Fruit fly (Drosophila melanogaster): ENCODE results near the gene CG8188.
A peak's percentile ranks its signal among the peaks of the same experiment; 100 is the strongest.

Gene CG8188

DNA sequence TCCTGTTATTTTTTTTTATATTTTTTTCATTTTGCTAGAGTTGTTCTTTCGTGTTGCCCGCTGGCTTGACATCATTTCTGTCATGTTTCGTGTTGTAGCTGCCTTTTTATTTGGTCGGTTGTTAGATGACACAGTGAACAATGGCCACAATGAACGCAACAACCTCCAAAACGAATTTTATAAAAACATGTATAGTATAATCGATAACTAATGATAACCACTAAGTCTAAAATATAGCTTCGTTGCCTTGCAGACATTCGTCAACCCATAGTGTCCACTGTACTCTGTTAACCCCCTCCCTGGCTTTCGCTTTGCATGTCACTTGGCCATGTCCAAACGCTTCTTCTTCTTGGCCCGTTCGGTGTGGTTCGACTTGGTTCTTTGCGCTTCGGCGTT is 10.9 kb upstream of the CG8188 start (continued):
- peak; percentile 75 for TF ChIP-seq CG9215 (GFP tag; IDR thresholded peaks at IDR 0.05)
- TF ChIP-seq Vsx1 (GFP tag; optimal IDR thresholded peaks at IDR 0.05), result no peak
- TF ChIP-seq org-1 (GFP tag; optimal IDR thresholded peaks at IDR 0.05), result peak; percentile 8
- TF ChIP-seq D19A (tag; optimal IDR thresholded peaks at IDR 0.05), result peak; percentile 27
- no peak for TF ChIP-seq CG17568 (GFP tag; optimal IDR thresholded peaks at IDR 0.05)
- peak; percentile 17 for TF ChIP-seq HmgD (GFP tag; optimal IDR thresholded peaks at IDR 0.05)
- TF ChIP-seq ara (GFP tag; IDR thresholded peaks at IDR 0.05), result peak; percentile 82
- TF ChIP-seq Eip74EF (GFP tag; optimal IDR thresholded peaks at IDR 0.05), result no peak
- TF ChIP-seq MTF-1 (GFP tag; optimal IDR thresholded peaks at IDR 0.05; ENCODE audit: borderline replicate concordance), result peak; percentile 51
- TF ChIP-seq CG2202 (tag; optimal IDR thresholded peaks at IDR 0.05), result no peak
- TF ChIP-seq Sry-δ (GFP tag; optimal IDR thresholded peaks at IDR 0.05), result peak; percentile 44
- no peak for TF ChIP-seq gfzf (GFP tag; optimal IDR thresholded peaks at IDR 0.05)
- peak; percentile 63 for TF ChIP-seq ems (GFP tag; optimal IDR thresholded peaks at IDR 0.05)
- peak; percentile 14 for TF ChIP-seq gcm2 (GFP tag; optimal IDR thresholded peaks at IDR 0.05)
- peak; percentile 8 for TF ChIP-seq TFAM (GFP tag; optimal IDR thresholded peaks at IDR 0.05)
- peak; percentile 65 for TF ChIP-seq CG18262 (tag; optimal IDR thresholded peaks at IDR 0.05)
- TF ChIP-seq p53 (GFP tag; optimal IDR thresholded peaks at IDR 0.05), result no peak
- TF ChIP-seq crp (GFP tag; optimal IDR thresholded peaks at IDR 0.05), result no peak
- TF ChIP-seq Sox102F (GFP tag; optimal IDR thresholded peaks at IDR 0.05), result peak; percentile 72
- TF ChIP-seq CG10959 (GFP tag; IDR thresholded peaks at IDR 0.05), result peak; percentile 76
- peak; percentile 79 for TF ChIP-seq croc (GFP tag; conservative IDR thresholded peaks at IDR 0.05)
- peak; percentile 68 for TF ChIP-seq Fer3 (tag; optimal IDR thresholded peaks at IDR 0.05)
- no peak for TF ChIP-seq CG10274 (GFP tag; optimal IDR thresholded peaks at IDR 0.05)
- no peak for TF ChIP-seq kah (GFP tag; optimal IDR thresholded peaks at IDR 0.05)
- peak; percentile 39 for TF ChIP-seq Camta (GFP tag; optimal IDR thresholded peaks at IDR 0.05)
- peak; percentile 76 for TF ChIP-seq CG1647 (GFP tag; optimal IDR thresholded peaks at IDR 0.05)
- peak; percentile 64 for TF ChIP-seq CG8089 (GFP tag; optimal IDR thresholded peaks at IDR 0.05)
- TF ChIP-seq CG1233 (GFP tag; optimal IDR thresholded peaks at IDR 0.05), result peak; percentile 52
- TF ChIP-seq tin (GFP tag; optimal IDR thresholded peaks at IDR 0.05), result peak; percentile 76
- no peak for TF ChIP-seq hkb (optimal IDR thresholded peaks at IDR 0.05)
- TF ChIP-seq hkb (GFP tag; IDR thresholded peaks at IDR 0.05), result peak; percentile 85
- peak; percentile 67; the same call in 2 of the 3 replicates for TF ChIP-seq Dbx (GFP tag; IDR thresholded peaks at IDR 0.05)
- TF ChIP-seq run (tag; optimal IDR thresholded peaks at IDR 0.05), result peak; percentile 22
- no peak for TF ChIP-seq bbx (GFP tag; IDR thresholded peaks at IDR 0.05; ENCODE audit: partially characterized antibody)
- peak; percentile 64 for TF ChIP-seq ap (GFP tag; IDR thresholded peaks at IDR 0.05)
- TF ChIP-seq Dad (GFP tag; optimal IDR thresholded peaks at IDR 0.05), result peak; percentile 53
- no peak for TF ChIP-seq scrt (GFP tag; optimal IDR thresholded peaks at IDR 0.05)
- peak; percentile 61 for TF ChIP-seq CG11085 (GFP tag; IDR thresholded peaks at IDR 0.05)
- TF ChIP-seq Aef1 (GFP tag; IDR thresholded peaks at IDR 0.05), result peak; percentile 87
- TF ChIP-seq CG11504 (tag; optimal IDR thresholded peaks at IDR 0.05), result peak; percentile 67
- TF ChIP-seq CG11093 (GFP tag; IDR thresholded peaks at IDR 0.05), result peak; percentile 72; the same call in 2 of the 3 replicates
- peak; percentile 30 for TF ChIP-seq Asciz (GFP tag; optimal IDR thresholded peaks at IDR 0.05)
- TF ChIP-seq CG6654 (GFP tag; optimal IDR thresholded peaks at IDR 0.05), result peak; percentile 36
- TF ChIP-seq CG14667 (GFP tag; IDR thresholded peaks at IDR 0.05), result peak; percentile 79; the same call in 1 of the 2 replicates
- no peak; the same call in 1 of the 2 replicates for TF ChIP-seq CG32767 (GFP tag; IDR thresholded peaks at IDR 0.05)
- TF ChIP-seq CG12299 (tag; optimal IDR thresholded peaks at IDR 0.05), result peak; percentile 17
- TF ChIP-seq CG8281 (tag; optimal IDR thresholded peaks at IDR 0.05), result no peak
- TF ChIP-seq ATbp (GFP tag; optimal IDR thresholded peaks at IDR 0.05), result peak; percentile 52
- peak; percentile 72 for TF ChIP-seq Drgx (GFP tag; IDR thresholded peaks at IDR 0.05)
- TF ChIP-seq CG43689 (GFP tag; IDR thresholded peaks at IDR 0.05), result peak; percentile 61
- TF ChIP-seq chm (GFP tag; IDR thresholded peaks at IDR 0.05), result peak; percentile 87
